Worm (Caenorhabditis elegans): ENCODE measurements around the gene C02B10.6.

DNA sequence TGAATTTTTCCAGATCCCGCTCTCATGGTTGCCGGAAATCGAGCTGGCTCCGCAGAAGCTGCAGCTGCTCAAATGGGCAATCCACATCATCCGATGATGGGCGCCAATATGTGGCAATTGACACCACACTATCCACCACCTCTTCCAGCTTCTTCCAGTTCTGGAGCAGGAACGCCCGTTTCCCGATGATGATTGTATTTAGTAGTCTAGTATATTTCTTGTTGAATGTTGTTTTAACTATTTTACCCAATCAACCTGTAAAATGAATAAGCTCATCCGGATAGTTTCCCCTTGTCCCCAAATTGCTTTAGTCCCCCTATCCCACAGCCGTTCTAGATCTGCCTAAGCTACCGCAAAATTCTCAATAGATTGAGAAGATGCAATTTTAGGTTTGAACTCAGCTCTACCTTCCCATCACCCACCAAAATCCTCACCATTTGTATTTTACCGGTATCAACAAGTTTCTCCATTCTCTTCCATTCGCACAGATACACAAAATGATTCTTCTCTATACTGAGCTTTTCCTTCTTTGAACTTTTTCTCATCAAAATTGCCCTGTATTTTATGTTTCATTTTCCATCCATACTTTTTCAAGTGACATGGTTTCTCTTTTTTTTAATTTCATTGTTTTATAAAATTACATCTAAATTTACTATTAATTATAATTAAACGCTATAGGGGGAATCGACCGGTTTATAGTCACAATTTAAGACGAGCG is 15.7 kb downstream of the C02B10.6 start:
- no peak for TF ChIP-seq ref-1 (GFP tag; conservative IDR thresholded peaks at IDR 0.05)
- TF ChIP-seq tab-1 (GFP tag; IDR thresholded peaks at IDR 0.05): no peak
- no peak for TF ChIP-seq klf-2 (GFP tag; conservative IDR thresholded peaks at IDR 0.05)
- no peak for TF ChIP-seq flt-1 (GFP tag; IDR thresholded peaks at IDR 0.05)
- no peak for TF ChIP-seq ztf-29 (GFP tag; IDR thresholded peaks at IDR 0.05)
- no peak for TF ChIP-seq med-1 (GFP tag; optimal IDR thresholded peaks at IDR 0.05; ENCODE audit: insufficient read depth)
- TF ChIP-seq ztf-23 (GFP tag; IDR thresholded peaks at IDR 0.05): no peak
- no peak for TF ChIP-seq T22C8.4 (GFP tag; IDR thresholded peaks at IDR 0.05)
- no peak for TF ChIP-seq cog-1 (tag; optimal IDR thresholded peaks at IDR 0.05)

All from whole organism, midembryonic.